Fruit fly (Drosophila melanogaster) whole organism, embryonic: ENCODE data around the gene CG46465.

ENCODE experiments used
- B-H1 ChIP-seq: fragments of 200-800 bp; sonication (Bioruptor generic); IDR thresholded peaks from 3 replicates; pipeline ENCODE4 v1.3.6; 2022; ENCODE audit warnings: missing biosample characterization, missing genetic modification characterization
- B-H2 ChIP-seq: fragments of 200-800 bp; sonication (Bioruptor generic); optimal IDR thresholded peaks from 2 replicates; lab custom pipeline; 2018; ENCODE audit warnings: missing biosample characterization, mild to moderate bottlenecking, missing genetic modification characterization
- Blimp-1 ChIP-seq: fragments of 200-800 bp; sonication (Bioruptor generic); optimal IDR thresholded peaks from 3 replicates; lab custom pipeline; 2018; ENCODE audit warnings: missing biosample characterization, missing genetic modification characterization, mild to moderate bottlenecking, moderate library complexity, missing genetic modification reagents
- CG10209 ChIP-seq: fragments of 200-800 bp; sonication (Bioruptor generic); optimal IDR thresholded peaks from 3 replicates; lab custom pipeline; 2017; ENCODE audit warnings: missing biosample characterization, mild to moderate bottlenecking, missing genetic modification characterization, missing genetic modification reagents
- CG12769 ChIP-seq: fragments of 200-800 bp; sonication (Bioruptor generic); optimal IDR thresholded peaks from 2 replicates; lab custom pipeline; 2019; ENCODE audit warnings: missing biosample characterization, mild to moderate bottlenecking, missing genetic modification characterization, moderate library complexity
- CG16813 ChIP-seq: fragments of 200-800 bp; sonication (Bioruptor generic); IDR thresholded peaks from 3 replicates; pipeline ENCODE4 v1.3.6; 2022; ENCODE audit warnings: missing biosample characterization, missing genetic modification characterization; ENCODE audit not compliant: partially characterized antibody
- CG16863 ChIP-seq: fragments of 200-800 bp; sonication (Bioruptor generic); optimal IDR thresholded peaks from 3 replicates; lab custom pipeline; 2016; ENCODE audit warnings: missing biosample characterization, missing genetic modification characterization
- CG17802 ChIP-seq: fragments of 200-800 bp; sonication (Bioruptor generic); optimal IDR thresholded peaks from 2 replicates; lab custom pipeline; 2018; ENCODE audit warnings: missing biosample characterization, mild to moderate bottlenecking, missing genetic modification characterization, moderate library complexity
- CG2678 ChIP-seq: fragments of 200-800 bp; sonication (Bioruptor generic); optimal IDR thresholded peaks from 3 replicates; lab custom pipeline; 2019; ENCODE audit warnings: missing biosample characterization, mild to moderate bottlenecking, missing genetic modification characterization, moderate library complexity
- CG30403 ChIP-seq: fragments of 200-800 bp; sonication (Bioruptor generic); optimal IDR thresholded peaks from 3 replicates; lab custom pipeline; 2016; ENCODE audit warnings: missing biosample characterization, missing genetic modification characterization
- CG3726 ChIP-seq: fragments of 200-800 bp; sonication (Bioruptor generic); IDR thresholded peaks from 3 replicates; pipeline ENCODE4, ENCODE4 v1.3.6; 2022; ENCODE audit warnings: missing biosample characterization, missing genetic modification characterization
- CG7556 ChIP-seq: fragments of 200-800 bp; sonication (Bioruptor generic); optimal IDR thresholded peaks from 2 replicates; lab custom pipeline; 2017; ENCODE audit warnings: missing biosample characterization, mild to moderate bottlenecking, missing genetic modification characterization
- CG8944 ChIP-seq: fragments of 200-800 bp; sonication (Bioruptor generic); optimal IDR thresholded peaks from 3 replicates; lab custom pipeline; 2016; ENCODE audit warnings: missing biosample characterization, missing genetic modification characterization
- CG9215 ChIP-seq: fragments of 200-800 bp; sonication (Bioruptor generic); IDR thresholded peaks from 2 replicates; pipeline ENCODE4 v1.3.6; 2022; ENCODE audit warnings: missing biosample characterization, missing genetic modification characterization
- CG9797 ChIP-seq: fragments of 200-800 bp; sonication (Bioruptor generic); optimal IDR thresholded peaks from 3 replicates; lab custom pipeline; 2018; ENCODE audit warnings: missing biosample characterization, mild to moderate bottlenecking, missing genetic modification characterization
- CG9876 ChIP-seq: fragments of 200-800 bp; sonication (Bioruptor generic); optimal IDR thresholded peaks from 2 replicates; lab custom pipeline; 2016; ENCODE audit warnings: missing biosample characterization, missing genetic modification characterization
- Camta ChIP-seq: fragments of 200-800 bp; sonication (Bioruptor generic); optimal IDR thresholded peaks from 2 replicates; lab custom pipeline; 2016; ENCODE audit warnings: missing biosample characterization, missing genetic modification characterization
- Dref ChIP-seq: fragments of 200-800 bp; sonication (Bioruptor generic); IDR thresholded peaks from 2 replicates; pipeline ENCODE4 v1.3.6; 2022; ENCODE audit warnings: missing biosample characterization, missing genetic modification characterization
- E2f2 ChIP-seq: fragments of 200-800 bp; sonication (Bioruptor generic); IDR thresholded peaks from 2 replicates; pipeline ENCODE4 v1.3.6; 2022; ENCODE audit warnings: missing biosample characterization, missing genetic modification characterization
- Eip74EF ChIP-seq, 2 experiments: fragments of 200-800 bp in 1 of 2; fragments of >200 bp in 1 of 2; sonication (Bioruptor generic) in 1 of 2; optimal IDR thresholded peaks; 2 replicates each; lab custom pipeline; 2017 to 2019; ENCODE audit warnings: missing biosample characterization in 2 of 2, missing genetic modification characterization in 2 of 2, mild to moderate bottlenecking in 1 of 2, moderate library complexity in 1 of 2
- Fer3 ChIP-seq: fragments of 200-800 bp; sonication (Bioruptor generic); optimal IDR thresholded peaks from 2 replicates; lab custom pipeline; 2018; ENCODE audit warnings: missing biosample characterization, mild to moderate bottlenecking, missing genetic modification characterization, moderate library complexity
- GATAe ChIP-seq: fragments of 200-800 bp; sonication (Bioruptor generic); conservative IDR thresholded peaks from 2 replicates; pipeline ENCODE4 v1.3.6; 2022; ENCODE audit warnings: missing biosample characterization, missing genetic modification characterization
- Lpt ChIP-seq: fragments of >200 bp; optimal IDR thresholded peaks from 2 replicates; lab custom pipeline; 2018; ENCODE audit warnings: missing biosample characterization, missing genetic modification characterization
- Max ChIP-seq: fragments of 200-800 bp; sonication (Bioruptor generic); optimal IDR thresholded peaks from 2 replicates; lab custom pipeline; 2016; ENCODE audit warnings: missing biosample characterization, mild to moderate bottlenecking, missing genetic modification characterization
- NfI ChIP-seq: fragments of 200-800 bp; sonication (Bioruptor generic); optimal IDR thresholded peaks from 3 replicates; lab custom pipeline; 2018; ENCODE audit warnings: missing biosample characterization, mild to moderate bottlenecking, missing genetic modification characterization, moderate library complexity
- Ssrp ChIP-seq: fragments of 200-800 bp; sonication (Bioruptor generic); optimal IDR thresholded peaks from 2 replicates; lab custom pipeline; 2018; ENCODE audit warnings: missing biosample characterization, mild to moderate bottlenecking, missing genetic modification characterization, moderate library complexity
- Taf1 ChIP-seq: fragments of 200-800 bp; sonication (Bioruptor generic); IDR thresholded peaks from 2 replicates; pipeline ENCODE4 v1.3.6; 2022; ENCODE audit warnings: missing biosample characterization, missing genetic modification characterization
- Xbp1 ChIP-seq: fragments of 200-800 bp; sonication (Bioruptor generic); optimal IDR thresholded peaks from 3 replicates; lab custom pipeline; 2016; ENCODE audit warnings: missing biosample characterization, mild to moderate bottlenecking, missing genetic modification characterization
- bbx ChIP-seq: fragments of 200-800 bp; sonication (Bioruptor generic); IDR thresholded peaks from 2 replicates; pipeline ENCODE4 v1.3.6; 2022; ENCODE audit warnings: missing biosample characterization, missing genetic modification characterization; ENCODE audit not compliant: partially characterized antibody
- bcd ChIP-seq: fragments of 200-800 bp; sonication (Bioruptor generic); optimal IDR thresholded peaks from 2 replicates; lab custom pipeline; 2017; ENCODE audit warnings: missing biosample characterization, mild to moderate bottlenecking, missing genetic modification characterization
- cas ChIP-seq: fragments of 200-800 bp; sonication (Bioruptor generic); IDR thresholded peaks from 2 replicates; pipeline ENCODE4 v1.3.6; 2022; ENCODE audit warnings: missing biosample characterization, missing genetic modification characterization
- cg ChIP-seq: fragments of 200-800 bp; sonication (Bioruptor generic); optimal IDR thresholded peaks from 3 replicates; lab custom pipeline; 2019; ENCODE audit warnings: missing biosample characterization, mild to moderate bottlenecking, missing genetic modification characterization, moderate library complexity
- chinmo ChIP-seq: fragments of 200-800 bp; sonication (Bioruptor generic); IDR thresholded peaks from 4 replicates; pipeline ENCODE4 v1.3.6; 2022; ENCODE audit warnings: missing biosample characterization, missing genetic modification characterization; ENCODE audit not compliant: partially characterized antibody
- crc ChIP-seq: fragments of 200-800 bp; sonication (Bioruptor generic); optimal IDR thresholded peaks from 2 replicates; lab custom pipeline; 2016; ENCODE audit warnings: missing biosample characterization, missing genetic modification characterization
- eve ChIP-seq, 2 experiments: fragments of >200 bp; optimal IDR thresholded peaks; 2 replicates each; lab custom pipeline; 2017; ENCODE audit warnings: missing biosample characterization in 2 of 2, missing genetic modification characterization in 2 of 2
- hth ChIP-seq: fragments of >200 bp; optimal IDR thresholded peaks from 2 replicates; lab custom pipeline; 2017; ENCODE audit warnings: inconsistent platforms
- ken ChIP-seq: fragments of 200-800 bp; sonication (Bioruptor generic); IDR thresholded peaks from 3 replicates; pipeline ENCODE4 v1.3.6; 2022; ENCODE audit warnings: missing biosample characterization, missing genetic modification characterization
- lab ChIP-seq: fragments of 200-800 bp; sonication (Bioruptor generic); optimal IDR thresholded peaks from 3 replicates; lab custom pipeline; 2017; ENCODE audit warnings: missing biosample characterization, missing genetic modification characterization, mild to moderate bottlenecking, moderate library complexity, missing genetic modification reagents
- mam ChIP-seq: fragments of 200-800 bp; sonication (Bioruptor generic); optimal IDR thresholded peaks from 3 replicates; lab custom pipeline; 2016; ENCODE audit warnings: missing biosample characterization, missing genetic modification characterization
- psq ChIP-seq: fragments of 200-800 bp; sonication (Bioruptor generic); optimal IDR thresholded peaks from 2 replicates; lab custom pipeline; 2017; ENCODE audit warnings: missing biosample characterization, missing genetic modification characterization
- run ChIP-seq: fragments of 200-800 bp; sonication (Bioruptor generic); optimal IDR thresholded peaks from 3 replicates; lab custom pipeline; 2018; ENCODE audit warnings: missing biosample characterization, mild to moderate bottlenecking, missing genetic modification characterization
- sd ChIP-seq: fragments of 200-800 bp; sonication (Bioruptor generic); optimal IDR thresholded peaks from 3 replicates; lab custom pipeline; 2018; ENCODE audit warnings: missing biosample characterization, mild to moderate bottlenecking, missing genetic modification characterization, moderate library complexity
- slou ChIP-seq: fragments of 200-800 bp; sonication (Bioruptor generic); optimal IDR thresholded peaks from 3 replicates; lab custom pipeline; 2016; ENCODE audit warnings: missing biosample characterization, missing genetic modification characterization
- sob ChIP-seq: fragments of 200-800 bp; sonication (Bioruptor generic); IDR thresholded peaks from 2 replicates; pipeline ENCODE4 v1.3.6; 2022; ENCODE audit warnings: missing biosample characterization, missing genetic modification characterization
- sr ChIP-seq: fragments of 200-800 bp; sonication (Bioruptor generic); IDR thresholded peaks from 3 replicates; pipeline ENCODE4 v1.3.6; 2022; ENCODE audit warnings: missing biosample characterization, missing genetic modification characterization
- tgo ChIP-seq: fragments of 200-800 bp; sonication (Bioruptor generic); IDR thresholded peaks from 3 replicates; pipeline ENCODE4 v1.3.6; 2022; ENCODE audit warnings: missing biosample characterization, missing genetic modification characterization
- tll ChIP-seq, 2 experiments: fragments of 200-800 bp in 1 of 2; fragments of >200 bp in 1 of 2; sonication (Bioruptor generic) in 1 of 2; optimal IDR thresholded peaks; 2 replicates each; lab custom pipeline; 2017 to 2019; ENCODE audit warnings: missing biosample characterization in 2 of 2, missing genetic modification characterization in 2 of 2, mild to moderate bottlenecking in 1 of 2, moderate library complexity in 1 of 2
- tup ChIP-seq: fragments of 200-800 bp; sonication (Bioruptor generic); optimal IDR thresholded peaks from 2 replicates; lab custom pipeline; 2016; ENCODE audit warnings: missing biosample characterization, mild to moderate bottlenecking, missing genetic modification characterization, moderate library complexity
- twi ChIP-seq: fragments of 200-800 bp; optimal IDR thresholded peaks from 2 replicates; lab custom pipeline; 2019; ENCODE audit warnings: missing biosample characterization, mild to moderate bottlenecking, missing genetic modification characterization, moderate library complexity
- unc-4 ChIP-seq: fragments of 200-800 bp; sonication (Bioruptor generic); IDR thresholded peaks from 2 replicates; pipeline ENCODE4 v1.3.6; 2022; ENCODE audit warnings: missing biosample characterization, missing genetic modification characterization; ENCODE audit not compliant: partially characterized antibody

CG46465 gene

DNA sequence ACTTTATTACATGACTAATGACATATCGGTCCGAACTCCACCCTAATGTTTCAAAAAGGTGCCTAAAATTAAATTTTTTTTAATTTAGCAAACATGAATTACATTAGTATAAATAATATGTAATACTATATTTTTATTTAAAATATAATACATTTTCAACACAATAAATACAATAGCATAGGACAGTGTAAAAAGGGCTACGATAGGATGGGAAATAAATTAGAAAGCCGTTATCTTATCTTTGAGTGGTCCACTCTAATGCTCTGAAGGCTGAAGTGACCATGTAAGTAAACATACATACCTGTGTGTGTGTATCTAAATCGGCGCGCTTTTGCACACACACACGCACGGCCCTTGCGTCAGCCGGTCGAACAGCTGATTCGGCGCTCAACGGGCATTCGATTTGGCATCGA, 10.7 kb downstream of the CG46465 start, which contains the start of gene CG31793 (continued):
- TF ChIP-seq B-H1 = no peak; the same call in 2 of the 3 replicates
- no peak for TF ChIP-seq Max (GFP tag; lab: Kevin White, UChicago)
- peak; percentile 53 for TF ChIP-seq CG10209 (GFP tag; lab: Kevin White, UChicago)
- TF ChIP-seq Blimp-1 (GFP tag; lab: Kevin White, UChicago) = no peak
- TF ChIP-seq tll (GFP tag; optimal IDR thresholded peaks at IDR 0.05; lab: Kevin White, UChicago) = no peak
- TF ChIP-seq NfI (GFP tag; lab: Kevin White, UChicago) = peak; percentile 58
- TF ChIP-seq CG2678 = peak; percentile 79
- TF ChIP-seq B-H2 = peak; percentile 49
- no peak for TF ChIP-seq Dref (GFP tag; lab: Robert Waterston, UW)
- peak; percentile 33; the same call in 1 of the 2 replicates for TF ChIP-seq bbx (GFP tag; lab: Robert Waterston, UW)
- TF ChIP-seq Lpt (GFP tag; lab: Kevin White, UChicago) = no peak
- TF ChIP-seq run (tag; lab: Kevin White, UChicago) = no peak
- no peak for TF ChIP-seq hth (lab: Kevin White, UChicago)
- TF ChIP-seq CG3726 (GFP tag; lab: Robert Waterston, UW) = no peak
- TF ChIP-seq sr (GFP tag; lab: Robert Waterston, UW) = no peak
- TF ChIP-seq Xbp1 (GFP tag; lab: Kevin White, UChicago) = no peak
- TF ChIP-seq Fer3 = peak; percentile 64
- no peak for TF ChIP-seq Ssrp (tag; lab: Kevin White, UChicago)
- no peak for TF ChIP-seq CG9797 (GFP tag; lab: Kevin White, UChicago)
- TF ChIP-seq cas (GFP tag; lab: Robert Waterston, UW) = 0 out of 2 replicates have a peak, but pooled peaks have one; percentile 38
- TF ChIP-seq lab = peak; percentile 73
- TF ChIP-seq tgo (GFP tag; lab: Robert Waterston, UW) = peak; percentile 43; the same call in 1 of the 3 replicates
- no peak for TF ChIP-seq Camta
- TF ChIP-seq unc-4 (GFP tag; lab: Robert Waterston, UW) = no peak
- TF ChIP-seq CG12769 = no peak
- TF ChIP-seq E2f2 (GFP tag; lab: Robert Waterston, UW) = peak; percentile 48; the same call in 1 of the 2 replicates
- TF ChIP-seq ken (GFP tag; lab: Robert Waterston, UW) = no peak
- peak; percentile 72 for TF ChIP-seq CG7556 (GFP tag; lab: Kevin White, UChicago)
- TF ChIP-seq cg (GFP tag; lab: Kevin White, UChicago) = peak; percentile 72
- no peak for TF ChIP-seq eve (GFP tag; optimal IDR thresholded peaks at IDR 0.05; lab: Kevin White, UChicago)
- TF ChIP-seq CG30403 (GFP tag; lab: Kevin White, UChicago) = peak; percentile 50
- no peak for TF ChIP-seq CG16863
- no peak for TF ChIP-seq Eip74EF (GFP tag; optimal IDR thresholded peaks at IDR 0.05; lab: Kevin White, UChicago)
- TF ChIP-seq slou (GFP tag; lab: Kevin White, UChicago) = no peak
- TF ChIP-seq bcd (GFP tag; lab: Kevin White, UChicago) = peak; percentile 31
- TF ChIP-seq sd (tag; lab: Kevin White, UChicago) = peak; percentile 34
- no peak for TF ChIP-seq crc
- no peak for TF ChIP-seq CG9876 (GFP tag; lab: Kevin White, UChicago)
- peak; percentile 41; the same call in 1 of the 2 replicates for TF ChIP-seq sob (GFP tag; lab: Robert Waterston, UW)
- no peak for TF ChIP-seq twi (tag; lab: Kevin White, UChicago)
- no peak for TF ChIP-seq CG8944 (GFP tag; lab: Kevin White, UChicago)
- no peak for TF ChIP-seq tup (GFP tag; lab: Kevin White, UChicago)
- TF ChIP-seq Taf1 = no peak
- TF ChIP-seq GATAe (GFP tag; lab: Robert Waterston, UW) = peak; percentile 76
- TF ChIP-seq CG9215 (GFP tag; lab: Robert Waterston, UW) = no peak
- TF ChIP-seq chinmo (GFP tag; lab: Robert Waterston, UW) = peak; percentile 65; the same call in 2 of the 4 replicates
- no peak for TF ChIP-seq mam (GFP tag; lab: Kevin White, UChicago)
- no peak for TF ChIP-seq psq
- TF ChIP-seq CG17802 = no peak
- no peak for TF ChIP-seq CG16813 (GFP tag; lab: Robert Waterston, UW)
